Worm (Caenorhabditis elegans) whole organism, L2 larva: Measurements from ENCODE around the gene F02E11.7.

Experiments
- aly-2 ChIP-seq: fragments of 150-350 bp; optimal IDR thresholded peaks from 2 replicates; lab custom pipeline; 2014; ENCODE audit warnings: missing biosample characterization, missing genetic modification characterization
- ama-1 ChIP-seq: fragments of 150-350 bp; optimal IDR thresholded peaks from 2 replicates; lab custom pipeline; 2018; ENCODE audit warnings: inconsistent platforms
- blmp-1 ChIP-seq: sonication (generic microtip); optimal IDR thresholded peaks from 2 replicates; lab custom pipeline; 2017; ENCODE audit warnings: missing genetic modification characterization, mild to moderate bottlenecking, missing compliant biosample characterization, antibody characterized with exemption, moderate library complexity; ENCODE audit not compliant: insufficient read depth
- ceh-16 ChIP-seq: fragments of 150-350 bp; optimal IDR thresholded peaks from 2 replicates; lab custom pipeline; 2014; ENCODE audit warnings: missing biosample characterization, missing genetic modification characterization
- ceh-82 ChIP-seq: fragments of 150-350 bp; optimal IDR thresholded peaks from 2 replicates; lab custom pipeline; 2014; ENCODE audit warnings: missing biosample characterization, missing genetic modification characterization
- elt-3 ChIP-seq: sonication (generic microtip); optimal IDR thresholded peaks from 2 replicates; lab custom pipeline; 2017; ENCODE audit warnings: missing biosample characterization, missing genetic modification characterization
- lin-11 ChIP-seq: fragments of 150-350 bp; sonication (generic microtip); optimal IDR thresholded peaks from 2 replicates; lab custom pipeline; 2014; ENCODE audit warnings: missing biosample characterization, missing genetic modification characterization, inconsistent platforms, mixed read lengths
- lin-39 ChIP-seq: fragments of 150-350 bp; optimal IDR thresholded peaks from 2 replicates; lab custom pipeline; 2014; ENCODE audit warnings: missing biosample characterization, missing genetic modification reagents, missing genetic modification characterization
- lsy-2 ChIP-seq, 2 experiments: fragments of 150-350 bp in 1 of 2; sonication (generic microtip) in 1 of 2; optimal IDR thresholded peaks; 2 replicates each; lab custom pipeline; 2014 to 2017; ENCODE audit warnings: missing biosample characterization in 2 of 2, missing genetic modification characterization in 2 of 2
- nhr-129 ChIP-seq: fragments of 150-350 bp; optimal IDR thresholded peaks from 2 replicates; lab custom pipeline; 2014; ENCODE audit warnings: missing biosample characterization, missing genetic modification characterization
- nhr-77 ChIP-seq: fragments of 150-350 bp; optimal IDR thresholded peaks from 2 replicates; lab custom pipeline; 2014; ENCODE audit warnings: missing biosample characterization, missing genetic modification characterization
- zag-1 ChIP-seq: fragments of 150-350 bp; optimal IDR thresholded peaks from 2 replicates; lab custom pipeline; 2014; ENCODE audit warnings: missing biosample characterization, missing genetic modification characterization
- ztf-11 ChIP-seq: sonication (generic microtip); optimal IDR thresholded peaks from 2 replicates; lab custom pipeline; 2017; ENCODE audit warnings: missing biosample characterization, missing genetic modification characterization

DNA sequence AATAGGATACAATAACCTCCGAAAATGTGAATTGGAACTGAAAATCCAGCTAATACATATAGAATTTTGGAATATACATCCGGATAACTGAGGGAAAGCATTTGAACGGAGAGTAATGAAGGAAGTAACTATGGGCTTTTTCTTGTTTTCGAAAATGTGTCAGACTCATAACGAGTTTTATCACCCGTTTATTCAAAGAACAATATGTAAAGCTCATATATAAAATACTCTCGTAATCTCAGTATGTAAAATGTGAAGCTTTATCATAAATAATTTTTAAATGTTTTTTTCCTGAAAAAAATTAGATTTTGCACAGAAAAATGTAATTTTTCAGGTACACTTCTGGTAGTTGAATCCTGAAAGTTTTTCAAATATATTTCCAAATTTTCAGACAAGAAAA is 37.0 kb upstream of the F02E11.7 start, which contains the start of gene srh-297:
- TF ChIP-seq lsy-2 (tag; optimal IDR thresholded peaks at IDR 0.05; lab: Kevin White, UChicago) = no peak
- no peak for TF ChIP-seq nhr-129 (tag; lab: Kevin White, UChicago)
- TF ChIP-seq blmp-1 (tag; lab: Kevin White, UChicago) = no peak
- no peak for TF ChIP-seq ceh-16
- TF ChIP-seq ceh-82 (tag; lab: Kevin White, UChicago) = no peak
- no peak for TF ChIP-seq ztf-11 (tag; lab: Kevin White, UChicago)
- TF ChIP-seq aly-2 (tag; lab: Kevin White, UChicago) = no peak
- TF ChIP-seq nhr-77 = no peak
- no peak for TF ChIP-seq lin-11 (tag; lab: Kevin White, UChicago)
- no peak for TF ChIP-seq ama-1 (lab: Kevin White, UChicago)
- TF ChIP-seq lin-39 (tag; lab: Kevin White, UChicago) = no peak
- no peak for TF ChIP-seq zag-1
- TF ChIP-seq elt-3 (tag; lab: Kevin White, UChicago) = no peak
